Fruit fly (Drosophila melanogaster) whole organism, embryonic: ENCODE results near the gene CG12194.

Experiments used
- Bgb ChIP-seq: fragments of 200-800 bp; sonication (Bioruptor generic); IDR thresholded peaks from 2 replicates; pipeline ENCODE4 v1.3.6; 2022; ENCODE audit warnings: missing biosample characterization, missing genetic modification characterization; ENCODE audit not compliant: partially characterized antibody
- CG1024 ChIP-seq: fragments of 200-800 bp; sonication (Bioruptor generic); IDR thresholded peaks from 2 replicates; pipeline ENCODE4 v1.3.6; 2022; ENCODE audit warnings: missing biosample characterization, missing genetic modification characterization
- CG10543 ChIP-seq: fragments of 200-800 bp; sonication (Bioruptor generic); optimal IDR thresholded peaks from 3 replicates; lab custom pipeline; 2017; ENCODE audit warnings: missing biosample characterization, mild to moderate bottlenecking, missing genetic modification characterization, moderate library complexity
- CG11085 ChIP-seq: fragments of 200-800 bp; sonication (Bioruptor generic); IDR thresholded peaks from 2 replicates; pipeline ENCODE4 v1.3.6; 2022; ENCODE audit warnings: missing biosample characterization, missing genetic modification characterization
- CG11696 ChIP-seq: fragments of 200-800 bp; sonication (Bioruptor generic); IDR thresholded peaks from 2 replicates; pipeline ENCODE4 v1.3.6; 2022; ENCODE audit warnings: missing biosample characterization, missing genetic modification characterization
- CG12236 ChIP-seq: fragments of 200-800 bp; sonication (Bioruptor generic); optimal IDR thresholded peaks from 2 replicates; lab custom pipeline; 2016; ENCODE audit warnings: missing biosample characterization, missing genetic modification characterization
- CG13296 ChIP-seq: fragments of 200-800 bp; sonication (Bioruptor generic); optimal IDR thresholded peaks from 3 replicates; lab custom pipeline; 2018; ENCODE audit warnings: missing biosample characterization, mild to moderate bottlenecking, missing genetic modification characterization
- CG14860 ChIP-seq: fragments of 200-800 bp; sonication (Bioruptor generic); IDR thresholded peaks from 3 replicates; pipeline ENCODE4 v1.3.6; 2022; ENCODE audit warnings: missing biosample characterization, missing genetic modification characterization; ENCODE audit not compliant: partially characterized antibody
- CG1647 ChIP-seq: fragments of 200-800 bp; sonication (Bioruptor generic); optimal IDR thresholded peaks from 3 replicates; lab custom pipeline; 2016; ENCODE audit warnings: missing biosample characterization, missing genetic modification characterization
- CG17385 ChIP-seq: fragments of 200-800 bp; sonication (Bioruptor generic); optimal IDR thresholded peaks from 3 replicates; lab custom pipeline; 2018; ENCODE audit warnings: missing biosample characterization, mild to moderate bottlenecking, missing genetic modification characterization
- CG17802 ChIP-seq: fragments of 200-800 bp; sonication (Bioruptor generic); optimal IDR thresholded peaks from 2 replicates; lab custom pipeline; 2018; ENCODE audit warnings: missing biosample characterization, mild to moderate bottlenecking, missing genetic modification characterization, moderate library complexity
- CG18476 ChIP-seq: fragments of 200-800 bp; sonication (Bioruptor generic); optimal IDR thresholded peaks from 2 replicates; lab custom pipeline; 2016; ENCODE audit warnings: missing biosample characterization, mild to moderate bottlenecking, missing genetic modification characterization
- CG31224 ChIP-seq: fragments of 200-800 bp; sonication (Bioruptor generic); IDR thresholded peaks from 2 replicates; pipeline ENCODE4 v1.3.6; 2022; ENCODE audit warnings: missing biosample characterization, missing genetic modification characterization
- CG31441 ChIP-seq: fragments of 200-800 bp; sonication (Bioruptor generic); IDR thresholded peaks from 2 replicates; pipeline ENCODE4 v1.3.6; 2022; ENCODE audit warnings: missing biosample characterization, missing genetic modification characterization
- CG4617 ChIP-seq: fragments of 200-800 bp; sonication (Bioruptor generic); optimal IDR thresholded peaks from 3 replicates; lab custom pipeline; 2016; ENCODE audit warnings: missing biosample characterization, missing genetic modification characterization, borderline replicate concordance
- CG4707 ChIP-seq: fragments of 200-800 bp; sonication (Bioruptor generic); optimal IDR thresholded peaks from 2 replicates; lab custom pipeline; 2018; ENCODE audit warnings: missing biosample characterization, mild to moderate bottlenecking, missing genetic modification characterization, moderate library complexity
- CG6854 ChIP-seq: fragments of 200-800 bp; sonication (Bioruptor generic); optimal IDR thresholded peaks from 3 replicates; lab custom pipeline; 2017; ENCODE audit warnings: missing biosample characterization, mild to moderate bottlenecking, missing genetic modification characterization
- CG7839 ChIP-seq: fragments of 200-800 bp; sonication (Bioruptor generic); optimal IDR thresholded peaks from 3 replicates; lab custom pipeline; 2018; ENCODE audit warnings: missing biosample characterization, mild to moderate bottlenecking, missing genetic modification characterization, moderate library complexity
- CG7963 ChIP-seq: fragments of 200-800 bp; sonication (Bioruptor generic); IDR thresholded peaks from 3 replicates; pipeline ENCODE4 v1.3.6; 2022; ENCODE audit warnings: missing biosample characterization, missing genetic modification characterization; ENCODE audit not compliant: partially characterized antibody
- CG8290 ChIP-seq, 3 experiments: fragments of 200-800 bp; sonication (Bioruptor generic); optimal IDR thresholded peaks; 2 replicates each; lab custom pipeline; 2016 to 2019; ENCODE audit warnings: missing biosample characterization in 3 of 3, missing genetic modification characterization in 3 of 3, mild to moderate bottlenecking in 2 of 3, moderate library complexity in 1 of 3
- CG8388 ChIP-seq: fragments of 200-800 bp; sonication (Bioruptor generic); optimal IDR thresholded peaks from 2 replicates; lab custom pipeline; 2019; ENCODE audit warnings: missing biosample characterization, mild to moderate bottlenecking, missing genetic modification characterization, moderate library complexity
- CrebB ChIP-seq: fragments of 200-800 bp; sonication (Bioruptor generic); optimal IDR thresholded peaks from 3 replicates; lab custom pipeline; 2018; ENCODE audit warnings: missing biosample characterization, mild to moderate bottlenecking, missing genetic modification characterization
- D19B ChIP-seq: fragments of 200-800 bp; sonication (Bioruptor generic); optimal IDR thresholded peaks from 2 replicates; lab custom pipeline; 2017; ENCODE audit warnings: missing biosample characterization, mild to moderate bottlenecking, missing genetic modification characterization
- Drgx ChIP-seq: fragments of 200-800 bp; sonication (Bioruptor generic); IDR thresholded peaks from 2 replicates; pipeline ENCODE4 v1.3.6; 2022; ENCODE audit warnings: missing biosample characterization, missing genetic modification characterization
- Fer2 ChIP-seq: fragments of 200-800 bp; sonication (Bioruptor generic); optimal IDR thresholded peaks from 2 replicates; lab custom pipeline; 2018; ENCODE audit warnings: missing biosample characterization, mild to moderate bottlenecking, missing genetic modification characterization, moderate library complexity
- MTF-1 ChIP-seq: fragments of 200-800 bp; sonication (Bioruptor generic); optimal IDR thresholded peaks from 2 replicates; lab custom pipeline; 2018; ENCODE audit warnings: missing biosample characterization, mild to moderate bottlenecking, missing genetic modification characterization, borderline replicate concordance
- Med ChIP-seq: fragments of 200-800 bp; sonication (Bioruptor generic); peaks from one replicate; lab custom pipeline; 2016; ENCODE audit warnings: missing biosample characterization, missing genetic modification characterization, mild to moderate bottlenecking, inconsistent platforms, moderate library complexity
- NFAT ChIP-seq: fragments of 200-800 bp; sonication (Bioruptor generic); IDR thresholded peaks from 2 replicates; pipeline ENCODE4 v1.3.6; 2022; ENCODE audit warnings: missing biosample characterization, missing genetic modification characterization
- Nf-YC ChIP-seq: fragments of 200-800 bp; optimal IDR thresholded peaks from 3 replicates; lab custom pipeline; 2019; ENCODE audit warnings: missing biosample characterization, mild to moderate bottlenecking, missing genetic modification characterization, moderate library complexity
- TFAM ChIP-seq: fragments of 200-800 bp; sonication (Bioruptor generic); optimal IDR thresholded peaks from 2 replicates; lab custom pipeline; 2017; ENCODE audit warnings: missing biosample characterization, missing genetic modification characterization, inconsistent platforms
- bab2 ChIP-seq: fragments of 200-800 bp; sonication (Bioruptor generic); optimal IDR thresholded peaks from 2 replicates; lab custom pipeline; 2016; ENCODE audit warnings: missing biosample characterization, missing genetic modification characterization
- cad ChIP-seq: fragments of >200 bp; optimal IDR thresholded peaks from 2 replicates; lab custom pipeline; 2017; ENCODE audit warnings: missing biosample characterization, missing genetic modification characterization
- cg ChIP-seq: fragments of 200-800 bp; sonication (Bioruptor generic); optimal IDR thresholded peaks from 3 replicates; lab custom pipeline; 2019; ENCODE audit warnings: missing biosample characterization, mild to moderate bottlenecking, missing genetic modification characterization, moderate library complexity
- dpn ChIP-seq, 2 experiments: fragments of 200-800 bp; sonication (Bioruptor generic); optimal IDR thresholded peaks; 3 replicates each; lab custom pipeline; 2016; ENCODE audit warnings: missing biosample characterization in 2 of 2, missing genetic modification characterization in 2 of 2
- fd102C ChIP-seq: fragments of 200-800 bp; sonication (Bioruptor generic); optimal IDR thresholded peaks from 2 replicates; lab custom pipeline; 2018; ENCODE audit warnings: missing biosample characterization, mild to moderate bottlenecking, missing genetic modification characterization, moderate library complexity
- grn ChIP-seq: fragments of 200-800 bp; sonication (Bioruptor generic); optimal IDR thresholded peaks from 3 replicates; lab custom pipeline; 2017; ENCODE audit warnings: missing biosample characterization, missing genetic modification characterization
- lbe ChIP-seq: fragments of 200-800 bp; sonication (Bioruptor generic); optimal IDR thresholded peaks from 2 replicates; lab custom pipeline; 2016; ENCODE audit warnings: missing biosample characterization, mild to moderate bottlenecking, missing genetic modification characterization
- lola ChIP-seq, 3 experiments: fragments of >200 bp in 2 of 3; fragments of 200-800 bp in 1 of 3; sonication (Bioruptor generic) in 1 of 3; optimal IDR thresholded peaks; 2 replicates each; lab custom pipeline; 2017 to 2019; ENCODE audit warnings: missing biosample characterization in 3 of 3, missing genetic modification characterization in 3 of 3, mild to moderate bottlenecking in 1 of 3, moderate library complexity in 1 of 3
- nau ChIP-seq: fragments of 200-800 bp; sonication (Bioruptor generic); optimal IDR thresholded peaks from 3 replicates; lab custom pipeline; 2017; ENCODE audit warnings: missing biosample characterization, mild to moderate bottlenecking, missing genetic modification characterization, missing genetic modification reagents
- nom ChIP-seq: fragments of 200-800 bp; sonication (Bioruptor generic); optimal IDR thresholded peaks from 2 replicates; lab custom pipeline; 2017; ENCODE audit warnings: missing biosample characterization, missing genetic modification characterization, mild to moderate bottlenecking, moderate library complexity, missing genetic modification reagents
- prd ChIP-seq, 3 experiments: fragments of >200 bp in 2 of 3; fragments of 200-800 bp in 1 of 3; sonication (Bioruptor generic) in 1 of 3; optimal IDR thresholded peaks in 2 of 3; IDR thresholded peaks in 1 of 3; 2 replicates in 2 of 3; 3 replicates in 1 of 3; pipeline versions ENCODE4 v1.3.6 to Lab custom; 2017 to 2022; ENCODE audit warnings: missing biosample characterization in 1 of 3, missing genetic modification characterization in 1 of 3
- rib ChIP-seq: fragments of 200-800 bp; sonication (Bioruptor generic); IDR thresholded peaks from 2 replicates; pipeline ENCODE4 v1.3.6; 2022; ENCODE audit warnings: missing biosample characterization, missing genetic modification characterization
- sens ChIP-seq: fragments of 200-800 bp; sonication (Bioruptor generic); peaks from one replicate; lab custom pipeline; 2016; ENCODE audit warnings: missing biosample characterization, missing genetic modification characterization
- so ChIP-seq: fragments of 200-800 bp; sonication (Bioruptor generic); IDR thresholded peaks from 3 replicates; pipeline ENCODE4 v1.3.6; 2022; ENCODE audit warnings: missing biosample characterization, missing genetic modification characterization
- tap ChIP-seq: fragments of 200-800 bp; optimal IDR thresholded peaks from 3 replicates; lab custom pipeline; 2019; ENCODE audit warnings: missing biosample characterization, mild to moderate bottlenecking, missing genetic modification characterization, moderate library complexity
- unc-4 ChIP-seq: fragments of 200-800 bp; sonication (Bioruptor generic); IDR thresholded peaks from 2 replicates; pipeline ENCODE4 v1.3.6; 2022; ENCODE audit warnings: missing biosample characterization, missing genetic modification characterization; ENCODE audit not compliant: partially characterized antibody
- zfh2 ChIP-seq: fragments of 200-800 bp; sonication (Bioruptor generic); optimal IDR thresholded peaks from 2 replicates; lab custom pipeline; 2016; ENCODE audit warnings: missing biosample characterization, missing genetic modification characterization

Gene CG12194

DNA sequence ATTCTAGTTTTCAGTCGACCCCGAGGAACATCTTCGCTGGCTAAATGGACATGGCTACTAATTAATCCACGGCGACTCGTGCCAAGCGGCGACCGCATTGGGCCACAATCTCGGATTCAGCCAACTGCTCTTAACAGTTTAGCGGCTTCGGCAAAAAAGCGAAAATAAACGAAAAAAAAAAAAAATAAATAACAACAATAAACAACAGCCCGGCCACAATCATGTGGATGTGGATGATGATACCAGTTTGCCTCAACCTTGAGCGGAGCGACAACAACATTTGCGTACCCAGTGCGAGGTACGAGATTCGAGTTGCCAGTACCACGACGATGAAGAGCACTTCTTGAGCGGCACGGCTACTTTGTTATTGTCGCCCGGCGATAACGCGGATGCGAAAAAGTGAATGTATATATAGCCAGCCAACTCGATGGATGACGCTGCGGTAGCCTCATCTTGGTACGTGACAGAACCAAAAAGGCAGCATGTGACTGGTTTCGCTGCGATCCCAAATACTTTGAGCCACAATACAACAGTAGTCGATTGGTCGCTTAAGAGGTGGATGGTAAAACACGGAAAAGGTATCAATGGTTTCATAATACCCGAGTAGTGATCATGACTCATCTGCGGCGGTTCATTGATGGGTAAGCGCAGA, 30.1 kb upstream of the CG12194 start (continued):
- TF ChIP-seq prd (optimal IDR thresholded peaks at IDR 0.05; lab: Kevin White, UChicago): no peak
- TF ChIP-seq prd (GFP tag; IDR thresholded peaks at IDR 0.05; lab: Robert Waterston, UW): no peak
- TF ChIP-seq CG4707 (GFP tag; lab: Kevin White, UChicago): no peak
- TF ChIP-seq zfh2 (GFP tag; lab: Kevin White, UChicago): no peak
- no peak for TF ChIP-seq TFAM (GFP tag; lab: Kevin White, UChicago)
- TF ChIP-seq CG1024 (GFP tag; lab: Robert Waterston, UW): no peak
- TF ChIP-seq dpn (GFP tag; optimal IDR thresholded peaks at IDR 0.05; lab: Kevin White, UChicago): no peak
- TF ChIP-seq CG8388 (GFP tag; lab: Kevin White, UChicago): no peak
- TF ChIP-seq CG18476 (GFP tag; lab: Kevin White, UChicago): no peak
- no peak for TF ChIP-seq cad (GFP tag; lab: Kevin White, UChicago)
- TF ChIP-seq so (GFP tag; lab: Robert Waterston, UW): 0 out of 3 replicates have a peak, but pooled peaks have one; percentile 49
- no peak for TF ChIP-seq grn (GFP tag; lab: Kevin White, UChicago)
- peak; percentile 53 for TF ChIP-seq nom (GFP tag; lab: Kevin White, UChicago)
- TF ChIP-seq fd102C: no peak
- TF ChIP-seq sens (GFP tag; lab: Kevin White, UChicago): peak; percentile 35
- TF ChIP-seq CG6854 (GFP tag; lab: Kevin White, UChicago): no peak
- TF ChIP-seq Med: no peak
- TF ChIP-seq Drgx (GFP tag; lab: Robert Waterston, UW): no peak
- TF ChIP-seq CG7963 (GFP tag; lab: Robert Waterston, UW): no peak
- TF ChIP-seq lbe (GFP tag; lab: Kevin White, UChicago): no peak
- TF ChIP-seq CG17802: no peak
- TF ChIP-seq CG8290 (GFP tag; optimal IDR thresholded peaks at IDR 0.05; lab: Kevin White, UChicago): no peak
- peak in 1 of 2 experiments; percentile 28 for TF ChIP-seq CG8290 (tag; optimal IDR thresholded peaks at IDR 0.05; lab: Kevin White, UChicago)
- no peak for TF ChIP-seq CG31441
- TF ChIP-seq CG1647 (GFP tag; lab: Kevin White, UChicago): no peak
- no peak for TF ChIP-seq lola (GFP tag; optimal IDR thresholded peaks at IDR 0.05; lab: Kevin White, UChicago)
- TF ChIP-seq Bgb (GFP tag; lab: Robert Waterston, UW): no peak
- no peak for TF ChIP-seq CG4617 (GFP tag; lab: Kevin White, UChicago)
- TF ChIP-seq CG11696 (GFP tag; lab: Robert Waterston, UW): no peak
- TF ChIP-seq CG14860 (GFP tag; lab: Robert Waterston, UW): no peak
- no peak for TF ChIP-seq NFAT (GFP tag; lab: Robert Waterston, UW)
- TF ChIP-seq MTF-1: no peak
- TF ChIP-seq D19B: peak; percentile 68

DNA sequence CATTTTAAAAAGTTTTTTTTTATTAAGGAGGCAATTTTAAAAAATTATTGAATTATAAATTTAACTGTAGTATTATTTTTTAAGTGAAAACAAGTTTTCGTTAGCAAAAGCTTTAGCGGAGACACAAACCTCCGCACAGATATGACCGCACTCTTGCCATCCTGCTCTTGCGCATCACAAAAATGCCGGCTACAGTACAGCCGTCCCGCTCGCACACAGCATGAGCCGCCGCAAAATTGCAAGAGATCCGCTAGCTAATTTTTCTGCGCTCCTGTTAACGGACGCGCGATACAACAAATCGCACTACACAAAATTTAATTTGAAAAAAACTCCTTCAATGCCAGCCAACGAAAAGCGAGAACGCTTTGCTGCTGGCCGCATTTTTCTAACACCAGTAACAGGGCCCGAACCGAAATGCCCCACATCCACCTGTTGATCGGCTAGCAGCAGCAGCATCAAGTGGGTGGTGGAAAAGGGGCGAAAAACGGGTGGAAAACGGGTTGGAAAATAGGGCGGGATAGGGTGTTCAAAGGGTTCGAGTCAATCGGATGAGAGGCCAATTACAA, 28.0 kb upstream of the CG12194 start:
- TF ChIP-seq CG1024 (GFP tag; lab: Robert Waterston, UW): no peak; the same call in 1 of the 2 replicates
- TF ChIP-seq CG12236: no peak
- TF ChIP-seq CG13296 (GFP tag; lab: Kevin White, UChicago): no peak
- TF ChIP-seq CG17385 (GFP tag; lab: Kevin White, UChicago): peak; percentile 16
- peak; percentile 99 for TF ChIP-seq CG31224 (GFP tag; lab: Robert Waterston, UW)
- no peak for TF ChIP-seq nau
- TF ChIP-seq CrebB: peak; percentile 68
- no peak; the same call in 1 of the 2 replicates for TF ChIP-seq CG11085 (GFP tag; lab: Robert Waterston, UW)
- TF ChIP-seq tap: peak; percentile 25
- peak; percentile 98 for TF ChIP-seq Nf-YC
- peak; percentile 84 for TF ChIP-seq CG10543 (GFP tag; lab: Kevin White, UChicago)
- TF ChIP-seq cg: peak; percentile 60
- TF ChIP-seq CG7839: peak; percentile 53
- 0 out of 2 replicates have a peak, but pooled peaks have one; percentile 52 for TF ChIP-seq unc-4 (GFP tag; lab: Robert Waterston, UW)
- peak; percentile 66; the same call in 1 of the 2 replicates for TF ChIP-seq rib (GFP tag; lab: Robert Waterston, UW)
- TF ChIP-seq bab2: no peak
- TF ChIP-seq Fer2: no peak
